Worm (Caenorhabditis elegans) whole organism, young adult: ENCODE measurements around the gene his-17.

ENCODE experiments used
- F10E7.11 ChIP-seq: sonication (generic microtip); optimal IDR thresholded peaks from 2 replicates; lab custom pipeline; 2017; ENCODE audit warnings: mild to moderate bottlenecking, missing genetic modification characterization, moderate library complexity, missing compliant biosample characterization
- K12H6.12 ChIP-seq: fragments of 200-800 bp; sonication (Bioruptor generic); optimal IDR thresholded peaks from 2 replicates; lab custom pipeline; 2018; ENCODE audit warnings: mild to moderate bottlenecking, missing genetic modification characterization, missing compliant biosample characterization
- akir-1 ChIP-seq: fragments of 200-800 bp; sonication (Bioruptor generic); optimal IDR thresholded peaks from 2 replicates; lab custom pipeline; 2018; ENCODE audit warnings: mild to moderate bottlenecking, missing genetic modification characterization, moderate library complexity, missing compliant biosample characterization
- ama-1 ChIP-seq, 3 experiments: fragments of 150-350 bp in 1 of 3; sonication (generic microtip) in 2 of 3; optimal IDR thresholded peaks; 2 replicates each; lab custom pipeline; 2014 to 2018; ENCODE audit warnings: missing biosample characterization in 2 of 3, missing genetic modification characterization in 2 of 3, missing genetic modification reagents in 2 of 3
- ceh-79 ChIP-seq: sonication (generic microtip); optimal IDR thresholded peaks from 2 replicates; lab custom pipeline; 2017; ENCODE audit warnings: mild to moderate bottlenecking, missing genetic modification characterization, missing compliant biosample characterization
- mel-28 ChIP-seq: sonication (generic microtip); optimal IDR thresholded peaks from 2 replicates; lab custom pipeline; 2016; ENCODE audit warnings: borderline replicate concordance, mild to moderate bottlenecking, missing genetic modification characterization, missing compliant biosample characterization
- pha-4 ChIP-seq: fragments of 150-350 bp; sonication (generic microtip); optimal IDR thresholded peaks from 2 replicates; lab custom pipeline; 2014; ENCODE audit warnings: missing biosample characterization, missing genetic modification reagents, missing genetic modification characterization
- sptf-2 ChIP-seq: fragments of 200-800 bp; sonication (Bioruptor generic); optimal IDR thresholded peaks from 2 replicates; lab custom pipeline; 2018; ENCODE audit warnings: mild to moderate bottlenecking, missing genetic modification characterization, missing compliant biosample characterization
- tbp1 ChIP-seq: fragments of 200-800 bp; sonication (Bioruptor generic); optimal IDR thresholded peaks from 2 replicates; lab custom pipeline; 2018; ENCODE audit warnings: mild to moderate bottlenecking, missing genetic modification characterization, missing compliant biosample characterization

DNA sequence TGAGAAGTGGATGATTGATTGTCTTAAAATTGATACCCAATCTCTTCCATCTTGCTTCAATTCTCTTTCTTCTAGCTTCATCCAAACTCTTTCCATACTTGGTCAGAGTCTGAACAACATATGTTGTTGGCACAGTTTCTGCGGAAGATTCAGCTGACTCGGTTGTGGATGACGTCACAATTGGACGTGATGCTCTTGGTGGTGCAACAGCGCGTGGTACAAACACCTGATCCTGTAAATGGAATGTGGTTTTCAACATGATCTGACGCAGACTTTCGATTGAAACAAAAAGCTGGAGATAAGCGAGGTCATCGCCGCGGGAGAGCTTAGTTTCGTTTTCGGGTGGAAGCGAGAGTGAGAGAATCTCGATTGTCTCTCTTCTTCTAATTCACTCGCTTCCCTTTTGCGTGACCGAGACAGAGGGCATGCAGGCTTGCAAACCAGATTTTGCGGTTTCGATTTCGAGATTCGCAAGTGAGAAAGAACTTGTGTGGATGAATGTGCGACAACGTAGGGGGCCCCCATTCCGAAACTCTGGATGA is 44.7 kb upstream of the his-17 start:
- TF ChIP-seq F10E7.11 (tag; lab: Kevin White, UChicago) (no peak), tbp1 (GFP tag; lab: Kevin White, UChicago) (no peak), ama-1 (optimal IDR thresholded peaks at IDR 0.05; lab: Kevin White, UChicago) (no peak), ama-1 (GFP tag; optimal IDR thresholded peaks at IDR 0.05; lab: Kevin White, UChicago) (no peak), K12H6.12 (tag; lab: Kevin White, UChicago) (no peak), ceh-79 (tag; lab: Kevin White, UChicago) (no peak), sptf-2 (GFP tag; lab: Kevin White, UChicago) (no peak), mel-28 (tag; lab: Kevin White, UChicago) (no peak), akir-1 (GFP tag; lab: Kevin White, UChicago) (no peak), pha-4 (tag; lab: Kevin White, UChicago) (no peak)
